Worm (Caenorhabditis elegans) whole organism, midembryonic: Measurements from ENCODE around the gene F11G11.14.
"Not testable (repeated sequence)": the region's sequence is repeated elsewhere in the genome, so short reads cannot be mapped to it uniquely, and the experiment has no call there.

Source experiments
- T22C8.4 ChIP-seq: fragments of 200-800 bp; sonication (Bioruptor generic); IDR thresholded peaks from 2 replicates; pipeline ENCODE4 v1.3.6; 2022; ENCODE audit warnings: missing genetic modification characterization, missing compliant biosample characterization
- cog-1 ChIP-seq: sonication (generic microtip); optimal IDR thresholded peaks from 2 replicates; lab custom pipeline; 2016; ENCODE audit warnings: missing genetic modification characterization, missing compliant biosample characterization
- flt-1 ChIP-seq: fragments of 200-800 bp; sonication (Bioruptor generic); IDR thresholded peaks from 2 replicates; pipeline ENCODE4 v1.3.6; 2022; ENCODE audit warnings: missing genetic modification characterization, missing compliant biosample characterization
- klf-2 ChIP-seq: fragments of 200-800 bp; sonication (Bioruptor generic); conservative IDR thresholded peaks from 2 replicates; pipeline ENCODE4 v1.3.6; 2022; ENCODE audit warnings: missing genetic modification reagents, missing genetic modification characterization, missing compliant biosample characterization
- med-1 ChIP-seq: sonication (generic microtip); optimal IDR thresholded peaks from 2 replicates; lab custom pipeline; 2017; ENCODE audit warnings: missing genetic modification characterization, mild to moderate bottlenecking, missing compliant biosample characterization, antibody characterized with exemption, missing genetic modification reagents; ENCODE audit not compliant: insufficient read depth
- ref-1 ChIP-seq: fragments of 200-800 bp; sonication (Bioruptor generic); conservative IDR thresholded peaks from 2 replicates; pipeline ENCODE4 v1.3.6; 2022; ENCODE audit warnings: missing genetic modification reagents, missing genetic modification characterization, missing compliant biosample characterization
- tab-1 ChIP-seq: fragments of 200-800 bp; sonication (Bioruptor generic); IDR thresholded peaks from 2 replicates; pipeline ENCODE4 v1.3.6; 2022; ENCODE audit warnings: missing genetic modification characterization, missing compliant biosample characterization
- ztf-23 ChIP-seq: fragments of 200-800 bp; sonication (Bioruptor generic); IDR thresholded peaks from 2 replicates; pipeline ENCODE4 v1.3.6; 2022; ENCODE audit warnings: missing genetic modification reagents, missing genetic modification characterization, missing compliant biosample characterization
- ztf-29 ChIP-seq: fragments of 200-800 bp; sonication (Bioruptor generic); IDR thresholded peaks from 2 replicates; pipeline ENCODE4 v1.3.6; 2022; ENCODE audit warnings: missing genetic modification reagents, missing genetic modification characterization, missing compliant biosample characterization

F11G11.14 gene

ce11 chrII:4902035-4902434 lies 38.6 kb downstream of the F11G11.14 start, which contains the start of gene R05F9.9:
R05F9.9 (minus strand) TSS chrII:4902100.
- TF ChIP-seq ref-1 (no peak), ztf-29 (GFP tag; lab: Robert Waterston, UW) (no peak), tab-1 (GFP tag; lab: Robert Waterston, UW) (no peak), klf-2 (GFP tag; lab: Robert Waterston, UW) (no peak), flt-1 (GFP tag; lab: Robert Waterston, UW) (no peak), T22C8.4 (GFP tag; lab: Robert Waterston, UW) (peak; percentile 80)

DNA sequence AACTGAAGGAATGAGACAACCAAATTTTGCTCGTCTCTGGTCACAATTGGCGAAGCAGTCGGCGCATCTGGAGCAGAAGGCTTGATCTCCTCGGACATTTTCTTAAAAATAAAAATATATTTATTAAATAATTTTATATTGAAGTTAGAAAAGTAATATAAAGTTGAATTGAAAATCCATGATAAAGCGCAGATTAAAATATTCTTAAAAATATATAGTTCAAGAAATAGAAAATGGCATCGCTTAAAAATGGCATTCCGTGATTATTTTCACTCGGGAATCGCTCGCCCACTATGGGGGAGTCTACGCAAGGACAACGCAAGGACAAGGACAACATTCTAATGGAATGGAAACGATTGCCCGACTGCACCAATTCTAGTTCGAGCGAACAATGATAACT lies 40.2 kb downstream of the F11G11.14 start, which contains the start of gene sgt-1:
Gene sgt-1, minus strand, starts transcription at position 101 of the 400 bp plus-strand sequence.
- not testable (repeated sequence) for TF ChIP-seq tab-1 (GFP tag; lab: Robert Waterston, UW); cog-1 (tag; lab: Kevin White, UChicago); T22C8.4 (GFP tag; lab: Robert Waterston, UW)

DNA sequence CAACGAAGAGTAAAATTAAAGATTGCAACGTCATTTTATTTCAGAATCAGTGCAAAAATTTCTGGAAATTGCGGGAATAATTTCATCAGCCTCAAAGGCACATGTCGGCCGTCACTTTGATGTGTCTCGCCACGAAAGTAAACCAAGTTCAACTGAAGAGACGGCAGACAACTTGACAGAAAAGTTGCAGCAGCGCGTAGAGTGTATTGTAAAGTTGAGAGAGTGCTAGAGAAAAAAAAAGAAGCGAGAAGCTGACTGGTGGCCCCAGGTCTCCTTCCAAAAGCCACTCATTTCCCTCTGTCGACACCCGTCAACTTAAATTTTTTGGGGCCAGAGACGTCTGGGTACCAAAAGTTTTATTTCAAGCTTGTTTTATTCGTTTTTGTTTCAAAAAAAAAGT lies 40.8 kb downstream of the F11G11.14 start:
- TF ChIP-seq T22C8.4 (GFP tag; lab: Robert Waterston, UW) (no peak), ztf-29 (GFP tag; lab: Robert Waterston, UW) (peak; percentile 57; the same call in 1 of the 2 replicates), flt-1 (GFP tag; lab: Robert Waterston, UW) (0 out of 2 replicates have a peak, but pooled peaks have one; percentile 7)

ce11 chrII:4904778-4905177 lies 41.3 kb downstream of the F11G11.14 start, which contains the start of gene btbd-10:
btbd-10 (plus strand) TSS chrII:4905008.
- TF ChIP-seq tab-1 (GFP tag; lab: Robert Waterston, UW) (no peak), ref-1 (no peak), med-1 (GFP tag; lab: Kevin White, UChicago) (no peak), T22C8.4 (GFP tag; lab: Robert Waterston, UW) (no peak), ztf-29 (GFP tag; lab: Robert Waterston, UW) (no peak), ztf-23 (no peak), cog-1 (tag; lab: Kevin White, UChicago) (no peak), klf-2 (GFP tag; lab: Robert Waterston, UW) (no peak), flt-1 (GFP tag; lab: Robert Waterston, UW) (no peak)

DNA sequence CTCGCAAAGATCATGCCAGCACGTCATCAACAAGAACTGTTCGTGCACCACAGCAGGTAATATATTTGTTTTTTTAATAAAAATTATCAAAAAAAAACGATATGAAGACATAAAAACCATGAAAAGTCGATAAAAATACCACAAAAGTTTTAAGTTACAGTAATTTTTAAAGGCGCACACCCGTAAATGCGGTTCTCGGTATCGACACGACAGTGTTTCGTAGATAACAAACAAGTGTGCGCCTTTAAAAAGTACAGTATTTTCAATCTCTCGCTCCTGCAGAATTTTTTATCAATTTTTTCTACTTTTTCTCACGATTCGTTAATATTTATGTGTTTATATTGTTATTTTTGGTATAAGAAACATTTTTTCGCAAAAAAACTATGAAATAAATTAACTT lies 41.9 kb downstream of the F11G11.14 start:
- TF ChIP-seq ztf-23 (no peak), flt-1 (GFP tag; lab: Robert Waterston, UW) (no peak), klf-2 (GFP tag; lab: Robert Waterston, UW) (no peak), tab-1 (GFP tag; lab: Robert Waterston, UW) (no peak), T22C8.4 (GFP tag; lab: Robert Waterston, UW) (no peak), ztf-29 (GFP tag; lab: Robert Waterston, UW) (no peak), ref-1 (no peak), cog-1 (tag; lab: Kevin White, UChicago) (no peak), med-1 (GFP tag; lab: Kevin White, UChicago) (no peak)

ce11 chrII:4905883-4906282 lies 42.4 kb downstream of the F11G11.14 start:
- TF ChIP-seq klf-2 (GFP tag; lab: Robert Waterston, UW), result no peak
- no peak for TF ChIP-seq ref-1
- no peak for TF ChIP-seq tab-1 (GFP tag; lab: Robert Waterston, UW)
- TF ChIP-seq med-1 (GFP tag; lab: Kevin White, UChicago), result no peak
- TF ChIP-seq cog-1 (tag; lab: Kevin White, UChicago), result no peak

ce11 chrII:4908160-4908559 lies 44.7 kb downstream of the F11G11.14 start:
- TF ChIP-seq T22C8.4 (GFP tag; lab: Robert Waterston, UW), result no peak
- TF ChIP-seq klf-2 (GFP tag; lab: Robert Waterston, UW), result no peak
- no peak for TF ChIP-seq ztf-23
- TF ChIP-seq ref-1, result no peak
- no peak for TF ChIP-seq tab-1 (GFP tag; lab: Robert Waterston, UW)
- TF ChIP-seq cog-1 (tag; lab: Kevin White, UChicago), result no peak
- TF ChIP-seq med-1 (GFP tag; lab: Kevin White, UChicago), result no peak
- TF ChIP-seq ztf-29 (GFP tag; lab: Robert Waterston, UW), result no peak
- TF ChIP-seq flt-1 (GFP tag; lab: Robert Waterston, UW), result no peak

DNA sequence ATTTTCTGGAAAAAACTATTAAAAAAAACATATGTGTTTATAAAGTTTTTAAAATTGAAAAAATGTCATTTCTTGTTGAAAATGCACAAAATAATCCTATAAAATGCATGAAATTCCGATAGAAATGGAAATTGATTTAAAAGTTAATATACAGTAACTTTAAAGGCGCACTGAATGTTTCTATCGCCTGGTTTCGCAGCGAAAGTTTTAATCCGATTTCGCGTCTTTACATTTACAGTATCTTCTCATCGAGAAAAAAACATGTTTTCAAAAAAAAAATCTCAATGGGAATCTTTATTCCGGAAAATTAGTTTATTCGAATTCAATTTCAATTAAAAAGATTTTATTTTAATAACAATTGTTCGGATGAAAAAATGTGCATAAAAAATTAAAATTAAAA lies 50.7 kb downstream of the F11G11.14 start, which contains the start of gene R05F9.11:
Gene R05F9.11, minus strand, starts transcription at position 5 of the 400 bp plus-strand sequence.
- no peak for TF ChIP-seq cog-1 (tag; lab: Kevin White, UChicago)
- TF ChIP-seq T22C8.4 (GFP tag; lab: Robert Waterston, UW), result no peak
- no peak for TF ChIP-seq tab-1 (GFP tag; lab: Robert Waterston, UW)
- no peak for TF ChIP-seq ztf-29 (GFP tag; lab: Robert Waterston, UW)
- no peak for TF ChIP-seq klf-2 (GFP tag; lab: Robert Waterston, UW)
- TF ChIP-seq med-1 (GFP tag; lab: Kevin White, UChicago), result no peak
- TF ChIP-seq ref-1, result no peak
- TF ChIP-seq ztf-23, result no peak
- no peak for TF ChIP-seq flt-1 (GFP tag; lab: Robert Waterston, UW)
